Worm (Caenorhabditis elegans) whole organism, L3 larva: Measurements from ENCODE around the gene nmur-2.
"Not testable (repeated sequence)": the region's sequence is repeated elsewhere in the genome, so short reads cannot be mapped to it uniquely, and the experiment has no call there.

ENCODE experiments used
- aly-2 ChIP-seq: fragments of 150-350 bp; optimal IDR thresholded peaks from 2 replicates; lab custom pipeline; 2014; ENCODE audit warnings: missing biosample characterization, missing genetic modification characterization
- daf-12 ChIP-seq: fragments of 150-350 bp; optimal IDR thresholded peaks from 2 replicates; lab custom pipeline; 2014; ENCODE audit warnings: missing biosample characterization, missing genetic modification reagents, missing genetic modification characterization
- fkh-10 ChIP-seq: sonication (generic microtip); optimal IDR thresholded peaks from 2 replicates; lab custom pipeline; 2017; ENCODE audit warnings: missing biosample characterization, missing genetic modification reagents, missing genetic modification characterization
- hmg-11 ChIP-seq: sonication (generic microtip); optimal IDR thresholded peaks from 2 replicates; lab custom pipeline; 2016; ENCODE audit warnings: missing genetic modification characterization, missing compliant biosample characterization
- lin-39 ChIP-seq: fragments of 150-350 bp; optimal IDR thresholded peaks from 2 replicates; lab custom pipeline; 2018; ENCODE audit warnings: missing biosample characterization, missing genetic modification reagents, missing genetic modification characterization
- mdl-1 ChIP-seq: fragments of 150-350 bp; optimal IDR thresholded peaks from 2 replicates; lab custom pipeline; 2014; ENCODE audit warnings: missing biosample characterization, missing genetic modification characterization
- nfya-1 ChIP-seq: sonication (generic microtip); optimal IDR thresholded peaks from 2 replicates; lab custom pipeline; 2017; ENCODE audit warnings: missing genetic modification characterization, mild to moderate bottlenecking, missing compliant biosample characterization, antibody characterized with exemption, moderate library complexity; ENCODE audit not compliant: insufficient read depth
- nhr-11 ChIP-seq: fragments of 150-350 bp; optimal IDR thresholded peaks from 2 replicates; lab custom pipeline; 2014; ENCODE audit warnings: missing biosample characterization, missing genetic modification characterization
- pha-4 ChIP-seq: fragments of 150-350 bp; optimal IDR thresholded peaks from 2 replicates; lab custom pipeline; 2014; ENCODE audit warnings: missing biosample characterization, missing genetic modification reagents, missing genetic modification characterization
- skn-1 ChIP-seq: fragments of 150-350 bp; optimal IDR thresholded peaks from 2 replicates; lab custom pipeline; 2014; ENCODE audit warnings: missing biosample characterization, missing genetic modification characterization
- unc-39 ChIP-seq: sonication (generic microtip); optimal IDR thresholded peaks from 4 replicates; lab custom pipeline; 2017; ENCODE audit warnings: missing biosample characterization, missing genetic modification characterization
- ztf-11 ChIP-seq: fragments of 150-350 bp; optimal IDR thresholded peaks from 2 replicates; lab custom pipeline; 2014; ENCODE audit warnings: missing biosample characterization, missing genetic modification characterization

DNA sequence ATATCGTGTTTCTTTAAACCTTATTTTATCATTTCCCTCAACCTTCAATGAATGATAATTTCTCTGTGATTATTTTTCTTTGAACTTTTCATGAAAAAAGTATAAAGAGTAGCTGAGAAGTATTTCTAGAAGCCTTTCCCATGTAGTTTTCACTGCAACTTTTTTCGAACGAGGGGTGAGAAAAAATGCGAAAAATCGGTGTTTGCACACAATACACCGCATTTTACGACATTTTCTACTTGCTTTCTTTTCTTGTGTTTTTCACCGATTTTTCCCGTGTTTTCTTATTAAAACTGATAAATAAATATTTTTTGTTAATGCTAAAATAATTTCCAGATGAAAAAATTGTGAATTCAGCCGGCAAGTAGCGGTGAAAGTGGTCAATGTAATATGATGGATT, 25.9 kb downstream of the nmur-2 start, which contains the start of gene C50D2.10:
- TF ChIP-seq nfya-1 (tag; lab: Kevin White, UChicago); lin-39 (tag; lab: Kevin White, UChicago); ztf-11; unc-39 (tag; lab: Kevin White, UChicago); pha-4 (tag; lab: Kevin White, UChicago); fkh-10 (GFP tag; lab: Kevin White, UChicago); skn-1 (tag; lab: Kevin White, UChicago); daf-12 (tag; lab: Kevin White, UChicago); mdl-1 (tag; lab: Kevin White, UChicago); aly-2 (tag; lab: Kevin White, UChicago); nhr-11 (tag; lab: Kevin White, UChicago); hmg-11: not testable (repeated sequence)
